Fruit fly (Drosophila melanogaster) whole organism, embryonic: ENCODE data around the gene Son.

ENCODE experiments used
- Atf3 ChIP-seq: fragments of 200-800 bp; sonication (Bioruptor generic); optimal IDR thresholded peaks from 3 replicates; lab custom pipeline; 2016; ENCODE audit warnings: missing biosample characterization, missing genetic modification characterization
- Awh ChIP-seq: fragments of 200-800 bp; sonication (Bioruptor generic); IDR thresholded peaks from 2 replicates; pipeline ENCODE4, ENCODE4 v1.3.6; 2022; ENCODE audit warnings: missing biosample characterization, missing genetic modification characterization
- CG10321 ChIP-seq: fragments of 200-800 bp; sonication (Bioruptor generic); IDR thresholded peaks from 2 replicates; pipeline ENCODE4 v1.3.6; 2022; ENCODE audit warnings: missing biosample characterization, missing genetic modification characterization
- CG12071 ChIP-seq: fragments of 200-800 bp; sonication (Bioruptor generic); optimal IDR thresholded peaks from 3 replicates; lab custom pipeline; 2018; ENCODE audit warnings: missing biosample characterization, mild to moderate bottlenecking, missing genetic modification characterization
- CG12769 ChIP-seq: fragments of 200-800 bp; sonication (Bioruptor generic); optimal IDR thresholded peaks from 2 replicates; lab custom pipeline; 2019; ENCODE audit warnings: missing biosample characterization, mild to moderate bottlenecking, missing genetic modification characterization, moderate library complexity
- CG12942 ChIP-seq: fragments of 200-800 bp; sonication (Bioruptor generic); optimal IDR thresholded peaks from 3 replicates; lab custom pipeline; 2016; ENCODE audit warnings: missing biosample characterization, missing genetic modification characterization
- CG14860 ChIP-seq: fragments of 200-800 bp; sonication (Bioruptor generic); IDR thresholded peaks from 3 replicates; pipeline ENCODE4 v1.3.6; 2022; ENCODE audit warnings: missing biosample characterization, missing genetic modification characterization; ENCODE audit not compliant: partially characterized antibody
- CG15479 ChIP-seq: fragments of 200-800 bp; sonication (Bioruptor generic); optimal IDR thresholded peaks from 3 replicates; lab custom pipeline; 2019; ENCODE audit warnings: missing biosample characterization, mild to moderate bottlenecking, missing genetic modification characterization, moderate library complexity
- CG15514 ChIP-seq: fragments of 200-800 bp; sonication (Bioruptor generic); optimal IDR thresholded peaks from 3 replicates; lab custom pipeline; 2017; ENCODE audit warnings: missing biosample characterization, missing genetic modification characterization, mild to moderate bottlenecking, moderate library complexity, missing genetic modification reagents
- CG2202 ChIP-seq: fragments of 200-800 bp; sonication (Bioruptor generic); optimal IDR thresholded peaks from 2 replicates; lab custom pipeline; 2018; ENCODE audit warnings: missing biosample characterization, mild to moderate bottlenecking, missing genetic modification characterization
- CG2875 ChIP-seq: fragments of 200-800 bp; sonication (Bioruptor generic); optimal IDR thresholded peaks from 2 replicates; lab custom pipeline; 2017; ENCODE audit warnings: missing biosample characterization, mild to moderate bottlenecking, missing genetic modification characterization, missing genetic modification reagents
- CG31224 ChIP-seq: fragments of 200-800 bp; sonication (Bioruptor generic); IDR thresholded peaks from 2 replicates; pipeline ENCODE4 v1.3.6; 2022; ENCODE audit warnings: missing biosample characterization, missing genetic modification characterization
- CG32532 ChIP-seq: fragments of 200-800 bp; sonication (Bioruptor generic); IDR thresholded peaks from 2 replicates; pipeline ENCODE4 v1.3.6; 2022; ENCODE audit warnings: missing biosample characterization, missing genetic modification characterization
- CG4360 ChIP-seq: fragments of 200-800 bp; sonication (Bioruptor generic); IDR thresholded peaks from 2 replicates; pipeline ENCODE4 v1.3.6; 2022; ENCODE audit warnings: missing biosample characterization, missing genetic modification characterization
- CG4854 ChIP-seq: fragments of 200-800 bp; sonication (Bioruptor generic); optimal IDR thresholded peaks from 2 replicates; lab custom pipeline; 2016; ENCODE audit warnings: missing biosample characterization, missing genetic modification characterization, inconsistent platforms
- CG6683 ChIP-seq: fragments of 200-800 bp; sonication (Bioruptor generic); optimal IDR thresholded peaks from 2 replicates; lab custom pipeline; 2017; ENCODE audit warnings: missing biosample characterization, mild to moderate bottlenecking, missing genetic modification characterization, missing genetic modification reagents
- CG6765 ChIP-seq: fragments of 200-800 bp; sonication (Bioruptor generic); optimal IDR thresholded peaks from 3 replicates; lab custom pipeline; 2017; ENCODE audit warnings: missing biosample characterization, mild to moderate bottlenecking, missing genetic modification characterization
- CG9215 ChIP-seq: fragments of 200-800 bp; sonication (Bioruptor generic); IDR thresholded peaks from 2 replicates; pipeline ENCODE4 v1.3.6; 2022; ENCODE audit warnings: missing biosample characterization, missing genetic modification characterization
- CG9817 ChIP-seq: fragments of 200-800 bp; sonication (Bioruptor generic); optimal IDR thresholded peaks from 2 replicates; lab custom pipeline; 2018; ENCODE audit warnings: missing biosample characterization, mild to moderate bottlenecking, missing genetic modification characterization, moderate library complexity
- Chrac-16 ChIP-seq: fragments of 200-800 bp; sonication (Bioruptor generic); optimal IDR thresholded peaks from 3 replicates; lab custom pipeline; 2016; ENCODE audit warnings: missing biosample characterization, missing genetic modification characterization
- H15 ChIP-seq: fragments of 200-800 bp; sonication (Bioruptor generic); IDR thresholded peaks from 3 replicates; pipeline ENCODE4 v1.3.6; 2022; ENCODE audit warnings: missing biosample characterization, missing genetic modification characterization
- HLHmδ ChIP-seq: fragments of 200-800 bp; sonication (Bioruptor generic); optimal IDR thresholded peaks from 2 replicates; lab custom pipeline; 2018; ENCODE audit warnings: missing biosample characterization, mild to moderate bottlenecking, missing genetic modification characterization, moderate library complexity
- MBD-R2 ChIP-seq: fragments of 200-800 bp; sonication (Bioruptor generic); IDR thresholded peaks from 2 replicates; pipeline ENCODE4 v1.3.6; 2022; ENCODE audit warnings: missing biosample characterization, missing genetic modification characterization
- Nf-YA ChIP-seq: fragments of 200-800 bp; sonication (Bioruptor generic); IDR thresholded peaks from 2 replicates; pipeline ENCODE4 v1.3.6; 2022; ENCODE audit warnings: missing biosample characterization, missing genetic modification characterization
- ap ChIP-seq: fragments of 200-800 bp; sonication (Bioruptor generic); IDR thresholded peaks from 2 replicates; pipeline ENCODE4 v1.3.6; 2022; ENCODE audit warnings: missing biosample characterization, missing genetic modification characterization
- cad ChIP-seq: fragments of >200 bp; optimal IDR thresholded peaks from 2 replicates; lab custom pipeline; 2017; ENCODE audit warnings: missing biosample characterization, missing genetic modification characterization
- cg ChIP-seq: fragments of 200-800 bp; sonication (Bioruptor generic); optimal IDR thresholded peaks from 3 replicates; lab custom pipeline; 2019; ENCODE audit warnings: missing biosample characterization, mild to moderate bottlenecking, missing genetic modification characterization, moderate library complexity
- chinmo ChIP-seq: fragments of 200-800 bp; sonication (Bioruptor generic); IDR thresholded peaks from 4 replicates; pipeline ENCODE4 v1.3.6; 2022; ENCODE audit warnings: missing biosample characterization, missing genetic modification characterization; ENCODE audit not compliant: partially characterized antibody
- crol ChIP-seq: fragments of 200-800 bp; sonication (Bioruptor generic); IDR thresholded peaks from 2 replicates; pipeline ENCODE4 v1.3.6; 2022; ENCODE audit warnings: missing biosample characterization, missing genetic modification characterization
- exex ChIP-seq: fragments of 200-800 bp; sonication (Bioruptor generic); optimal IDR thresholded peaks from 4 replicates; lab custom pipeline; 2018; ENCODE audit warnings: missing biosample characterization, mild to moderate bottlenecking, missing genetic modification characterization, moderate library complexity
- gce ChIP-seq: fragments of 200-800 bp; sonication (Bioruptor generic); IDR thresholded peaks from 3 replicates; pipeline ENCODE4 v1.3.6; 2022; ENCODE audit warnings: missing biosample characterization, missing genetic modification characterization
- insv ChIP-seq, 2 experiments: fragments of 200-800 bp; sonication (Bioruptor generic); optimal IDR thresholded peaks; 3 replicates each; lab custom pipeline; 2016 to 2018; ENCODE audit warnings: missing biosample characterization in 2 of 2, missing genetic modification characterization in 2 of 2
- inv ChIP-seq: fragments of 200-800 bp; sonication (Bioruptor generic); IDR thresholded peaks from 2 replicates; pipeline ENCODE4 v1.3.6; 2022; ENCODE audit warnings: missing biosample characterization, missing genetic modification characterization; ENCODE audit not compliant: partially characterized antibody
- jigr1 ChIP-seq: fragments of 200-800 bp; sonication (Bioruptor generic); IDR thresholded peaks from 3 replicates; pipeline ENCODE4 v1.3.6; 2022; ENCODE audit warnings: missing biosample characterization, missing genetic modification characterization
- lmd ChIP-seq: fragments of 200-800 bp; sonication (Bioruptor generic); IDR thresholded peaks from 2 replicates; pipeline ENCODE4 v1.3.6; 2022; ENCODE audit warnings: missing biosample characterization, missing genetic modification characterization
- lov ChIP-seq, 2 experiments: fragments of 200-800 bp in 1 of 2; fragments of >200 bp in 1 of 2; sonication (Bioruptor generic) in 1 of 2; IDR thresholded peaks in 1 of 2; optimal IDR thresholded peaks in 1 of 2; 2 replicates in 1 of 2; 3 replicates in 1 of 2; pipeline versions ENCODE4 v1.3.6 to Lab custom; 2017 to 2022; ENCODE audit warnings: missing biosample characterization in 1 of 2, missing genetic modification characterization in 1 of 2
- mam ChIP-seq: fragments of 200-800 bp; sonication (Bioruptor generic); optimal IDR thresholded peaks from 3 replicates; lab custom pipeline; 2016; ENCODE audit warnings: missing biosample characterization, missing genetic modification characterization
- mld ChIP-seq: fragments of 200-800 bp; sonication (Bioruptor generic); IDR thresholded peaks from 3 replicates; pipeline ENCODE4 v1.3.6; 2022; ENCODE audit warnings: missing biosample characterization, missing genetic modification characterization; ENCODE audit not compliant: partially characterized antibody
- phol ChIP-seq: fragments of 200-800 bp; sonication (Bioruptor generic); optimal IDR thresholded peaks from 3 replicates; lab custom pipeline; 2018; ENCODE audit warnings: missing biosample characterization, mild to moderate bottlenecking, missing genetic modification characterization, moderate library complexity
- pros ChIP-seq: fragments of 200-800 bp; sonication (Bioruptor generic); optimal IDR thresholded peaks from 3 replicates; lab custom pipeline; 2019; ENCODE audit warnings: missing biosample characterization, mild to moderate bottlenecking, missing genetic modification characterization, moderate library complexity
- pum ChIP-seq: fragments of 200-800 bp; sonication (Bioruptor generic); optimal IDR thresholded peaks from 2 replicates; lab custom pipeline; 2016; ENCODE audit warnings: missing biosample characterization, missing genetic modification characterization
- salm ChIP-seq: fragments of 200-800 bp; sonication (Bioruptor generic); optimal IDR thresholded peaks from 2 replicates; lab custom pipeline; 2018; ENCODE audit warnings: missing biosample characterization, mild to moderate bottlenecking, missing genetic modification characterization
- sd ChIP-seq: fragments of 200-800 bp; sonication (Bioruptor generic); optimal IDR thresholded peaks from 3 replicates; lab custom pipeline; 2018; ENCODE audit warnings: missing biosample characterization, mild to moderate bottlenecking, missing genetic modification characterization, moderate library complexity
- sens ChIP-seq: fragments of 200-800 bp; sonication (Bioruptor generic); peaks from one replicate; lab custom pipeline; 2016; ENCODE audit warnings: missing biosample characterization, missing genetic modification characterization
- sob ChIP-seq: fragments of 200-800 bp; sonication (Bioruptor generic); IDR thresholded peaks from 2 replicates; pipeline ENCODE4 v1.3.6; 2022; ENCODE audit warnings: missing biosample characterization, missing genetic modification characterization
- ssp ChIP-seq: fragments of 200-800 bp; sonication (Bioruptor generic); IDR thresholded peaks from 2 replicates; pipeline ENCODE4 v1.3.6; 2022; ENCODE audit warnings: missing biosample characterization, missing genetic modification characterization
- tin ChIP-seq: fragments of 200-800 bp; sonication (Bioruptor generic); optimal IDR thresholded peaks from 3 replicates; lab custom pipeline; 2016; ENCODE audit warnings: missing biosample characterization, missing genetic modification characterization
- tll ChIP-seq, 2 experiments: fragments of 200-800 bp in 1 of 2; fragments of >200 bp in 1 of 2; sonication (Bioruptor generic) in 1 of 2; optimal IDR thresholded peaks; 2 replicates each; lab custom pipeline; 2017 to 2019; ENCODE audit warnings: missing biosample characterization in 2 of 2, missing genetic modification characterization in 2 of 2, mild to moderate bottlenecking in 1 of 2, moderate library complexity in 1 of 2

The Son gene

DNA sequence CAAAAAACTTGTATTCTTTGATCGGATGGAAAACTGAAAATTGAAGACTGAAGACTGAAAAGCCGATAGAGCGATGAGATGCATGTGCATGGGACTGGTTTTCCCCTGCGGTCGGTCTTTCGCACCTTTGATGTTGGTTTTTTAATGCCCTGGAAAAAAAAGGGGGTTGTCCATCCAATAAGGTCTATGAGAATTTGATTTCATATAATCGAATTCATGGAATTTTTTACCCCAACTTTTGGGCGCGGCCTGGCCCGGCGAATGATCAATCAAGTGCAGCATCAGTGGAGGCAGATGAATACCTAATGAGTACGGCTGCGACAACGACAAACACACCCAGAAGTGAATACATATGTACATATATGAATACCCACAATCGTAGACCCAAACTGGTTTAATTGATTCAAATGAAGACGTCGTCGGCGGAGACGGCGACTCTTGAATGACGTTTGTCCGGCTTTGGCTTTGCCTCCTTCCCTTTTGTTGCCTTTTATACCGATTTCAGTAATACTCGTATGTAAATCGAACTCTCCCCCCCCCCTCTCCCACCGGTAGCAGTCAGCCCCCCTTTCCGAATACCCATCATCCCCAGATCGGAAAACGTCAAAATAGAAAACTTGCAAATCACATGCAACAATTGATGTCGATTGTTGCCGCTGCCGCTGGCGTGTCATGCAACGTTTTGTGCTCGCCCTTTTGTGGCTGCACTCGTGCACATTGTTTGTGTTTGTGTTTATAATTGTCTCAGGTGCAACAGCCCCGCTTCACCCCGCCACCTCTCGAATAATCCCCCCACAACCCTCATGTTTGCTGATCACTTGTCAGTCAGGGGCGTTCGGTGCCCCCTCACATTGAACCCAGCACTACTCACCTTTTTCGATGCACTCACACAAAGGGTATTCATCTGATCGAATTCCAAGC lies 25.4 kb downstream of the Son start (continued):
- TF ChIP-seq CG32532 (GFP tag; lab: Robert Waterston, UW): no peak
- no peak for TF ChIP-seq CG6765
- TF ChIP-seq sob: 0 out of 2 replicates have a peak, but pooled peaks have one; percentile 13
- no peak for TF ChIP-seq CG4360 (GFP tag; lab: Robert Waterston, UW)
- TF ChIP-seq Nf-YA (GFP tag; lab: Robert Waterston, UW): no peak
- TF ChIP-seq jigr1 (GFP tag; lab: Robert Waterston, UW): no peak
- no peak for TF ChIP-seq Chrac-16 (GFP tag; lab: Kevin White, UChicago)
- no peak for TF ChIP-seq ap (GFP tag; lab: Robert Waterston, UW)
- TF ChIP-seq tin (GFP tag; lab: Kevin White, UChicago): no peak
- TF ChIP-seq pum: no peak
- peak; percentile 86 for TF ChIP-seq crol (GFP tag; lab: Robert Waterston, UW)
- no peak for TF ChIP-seq phol (tag; lab: Kevin White, UChicago)
- no peak for TF ChIP-seq CG6683 (GFP tag; lab: Kevin White, UChicago)
- peak; percentile 67 for TF ChIP-seq Awh
- TF ChIP-seq CG9817 (tag; lab: Kevin White, UChicago): no peak
- peak; percentile 64 for TF ChIP-seq sens (GFP tag; lab: Kevin White, UChicago)
- peak; percentile 15 for TF ChIP-seq CG2202 (tag; lab: Kevin White, UChicago)
- TF ChIP-seq ssp: no peak
- TF ChIP-seq lmd: no peak
- peak; percentile 43 for TF ChIP-seq cg
- no peak for TF ChIP-seq CG2875
- TF ChIP-seq CG12071 (GFP tag; lab: Kevin White, UChicago): no peak
- TF ChIP-seq lov (optimal IDR thresholded peaks at IDR 0.05; lab: Kevin White, UChicago): no peak
- TF ChIP-seq lov (GFP tag; IDR thresholded peaks at IDR 0.05; lab: Robert Waterston, UW): 0 out of 3 replicates have a peak, but pooled peaks have one; percentile 60
- no peak for TF ChIP-seq cad (GFP tag; lab: Kevin White, UChicago)
- peak; percentile 9 for TF ChIP-seq CG12769
- no peak for TF ChIP-seq exex (tag; lab: Kevin White, UChicago)
- peak; percentile 93 for TF ChIP-seq sd (tag; lab: Kevin White, UChicago)
- peak; percentile 58 for TF ChIP-seq HLHmδ (GFP tag; lab: Kevin White, UChicago)
- TF ChIP-seq H15 (GFP tag; lab: Robert Waterston, UW): no peak
- no peak for TF ChIP-seq CG12942
- TF ChIP-seq CG10321 (GFP tag; lab: Robert Waterston, UW): no peak

dm6 chr3R:9604445-9605020 lies 26.7 kb downstream of the Son start:
- TF ChIP-seq CG9215 (GFP tag; lab: Robert Waterston, UW) (no peak), CG4854 (GFP tag; lab: Kevin White, UChicago) (no peak), pros (GFP tag; lab: Kevin White, UChicago) (peak; percentile 46), gce (no peak), CG15514 (GFP tag; lab: Kevin White, UChicago) (no peak), Atf3 (GFP tag; lab: Kevin White, UChicago) (no peak), MBD-R2 (GFP tag; lab: Robert Waterston, UW) (no peak), Chrac-16 (GFP tag; lab: Kevin White, UChicago) (no peak), mld (GFP tag; lab: Robert Waterston, UW) (no peak), insv (GFP tag; optimal IDR thresholded peaks at IDR 0.05; lab: Kevin White, UChicago) (no peak), Awh (no peak), CG31224 (GFP tag; lab: Robert Waterston, UW) (no peak), salm (tag; lab: Kevin White, UChicago) (no peak), CG14860 (GFP tag; lab: Robert Waterston, UW) (no peak), tll (GFP tag; optimal IDR thresholded peaks at IDR 0.05; lab: Kevin White, UChicago) (peak in 1 of 2 experiments; percentile 90), CG15479 (peak; percentile 67), mam (GFP tag; lab: Kevin White, UChicago) (no peak), inv (GFP tag; lab: Robert Waterston, UW) (no peak), chinmo (GFP tag; lab: Robert Waterston, UW) (0 out of 4 replicates have a peak, but pooled peaks have one; percentile 21), cad (GFP tag; lab: Kevin White, UChicago) (peak; percentile 87)
